Worm (Caenorhabditis elegans): ENCODE results near the gene slc-28.2.
A peak's percentile ranks its signal among the peaks of the same experiment; 100 is the strongest.

slc-28.2 gene

DNA sequence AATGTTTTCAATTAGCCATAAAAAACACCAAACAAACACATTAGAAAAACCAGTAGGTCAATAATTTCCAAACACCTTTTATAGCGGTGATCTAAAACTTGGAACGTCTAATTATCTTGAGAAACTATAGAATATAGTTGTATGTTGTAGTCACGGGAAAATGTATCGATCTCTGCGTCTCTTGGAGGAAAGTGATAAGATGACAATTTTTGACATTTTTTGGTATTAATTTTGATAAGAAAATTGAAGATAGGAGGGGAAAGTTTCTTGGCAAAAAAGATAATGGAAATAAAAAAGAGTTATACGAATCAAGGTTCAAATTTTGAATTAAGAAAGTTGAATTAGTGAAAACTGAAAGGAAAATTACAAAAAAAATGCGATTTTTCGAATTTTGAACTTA is 45.7 kb downstream of the slc-28.2 start:
- TF ChIP-seq atf-7 (tag; optimal IDR thresholded peaks at IDR 0.05) (peak; percentile 26), nhr-80 (tag; optimal IDR thresholded peaks at IDR 0.05) (peak; percentile 79), tbp1 (GFP tag; optimal IDR thresholded peaks at IDR 0.05) (peak; percentile 21), unc-62 (GFP tag; optimal IDR thresholded peaks at IDR 0.05) (peak; percentile 62), let-607 (tag; optimal IDR thresholded peaks at IDR 0.05) (no peak), pha-4 (tag; optimal IDR thresholded peaks at IDR 0.05) (peak; percentile 48), B0261.1 (tag; optimal IDR thresholded peaks at IDR 0.05) (no peak), F57A8.1 (GFP tag; optimal IDR thresholded peaks at IDR 0.05) (no peak), snpc-1.1 (tag; optimal IDR thresholded peaks at IDR 0.05; ENCODE audit: insufficient read depth) (no peak)

DNA sequence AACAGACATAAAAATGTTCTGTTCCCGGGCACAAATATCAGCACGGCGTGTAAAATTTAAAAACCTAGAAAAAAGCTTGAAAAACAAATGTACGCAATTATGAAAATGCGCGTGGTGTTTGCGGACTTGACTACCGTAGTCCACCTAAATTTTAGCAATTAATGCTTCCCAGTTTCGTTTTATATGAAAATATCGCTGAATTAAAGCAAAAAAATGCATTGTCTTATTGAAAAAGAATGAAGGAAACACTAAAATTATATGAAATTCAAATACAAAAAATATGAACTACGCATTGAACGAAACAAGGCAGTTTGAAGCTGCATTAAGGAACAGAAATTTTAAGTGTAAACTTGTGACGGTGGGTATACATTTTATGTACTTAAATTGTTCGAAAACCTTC is 46.2 kb downstream of the slc-28.2 start, which contains the start of gene ugt-64:
TSS of gene ugt-64 (minus strand) at position 101 of the 400 bp plus-strand sequence.
- peak; percentile 24 for TF ChIP-seq lsl-1 (GFP tag; optimal IDR thresholded peaks at IDR 0.05)

DNA sequence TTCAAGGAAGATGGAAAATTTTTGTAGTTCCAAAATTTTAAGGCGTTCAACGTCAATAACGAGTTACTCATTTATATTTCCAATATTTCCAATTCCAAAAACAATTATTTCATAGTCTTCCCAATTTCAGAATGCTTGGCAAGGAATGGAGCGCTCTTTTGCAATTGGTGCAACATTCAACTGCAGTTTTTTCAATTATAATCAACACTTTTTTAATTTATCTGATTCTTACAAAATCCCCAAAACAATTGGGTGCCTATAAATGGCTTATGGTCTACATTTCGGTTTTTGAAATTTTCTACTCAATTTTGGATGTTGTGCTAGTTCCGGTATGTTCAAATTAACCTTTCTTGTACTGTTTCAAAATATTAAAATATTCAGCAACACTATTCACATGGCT is 47.7 kb downstream of the slc-28.2 start, which contains the start of gene str-225:
TSS of gene str-225 (plus strand) at position 132 of the 400 bp plus-strand sequence.
- no peak for TF ChIP-seq egl-18 (GFP tag; IDR thresholded peaks at IDR 0.05)
- no peak for TF ChIP-seq ama-1 (optimal IDR thresholded peaks at IDR 0.05)
- no peak for TF ChIP-seq ama-1 (GFP tag; optimal IDR thresholded peaks at IDR 0.05)
- no peak for TF ChIP-seq somi-1 (GFP tag; optimal IDR thresholded peaks at IDR 0.05)
- TF ChIP-seq cebp-1 (GFP tag; IDR thresholded peaks at IDR 0.05): no peak
- TF ChIP-seq cebp-1 (tag; optimal IDR thresholded peaks at IDR 0.05): no peak
- TF ChIP-seq nhr-27 (tag; optimal IDR thresholded peaks at IDR 0.05): no peak
- TF ChIP-seq attf-3 (GFP tag; conservative IDR thresholded peaks at IDR 0.05): no peak

DNA sequence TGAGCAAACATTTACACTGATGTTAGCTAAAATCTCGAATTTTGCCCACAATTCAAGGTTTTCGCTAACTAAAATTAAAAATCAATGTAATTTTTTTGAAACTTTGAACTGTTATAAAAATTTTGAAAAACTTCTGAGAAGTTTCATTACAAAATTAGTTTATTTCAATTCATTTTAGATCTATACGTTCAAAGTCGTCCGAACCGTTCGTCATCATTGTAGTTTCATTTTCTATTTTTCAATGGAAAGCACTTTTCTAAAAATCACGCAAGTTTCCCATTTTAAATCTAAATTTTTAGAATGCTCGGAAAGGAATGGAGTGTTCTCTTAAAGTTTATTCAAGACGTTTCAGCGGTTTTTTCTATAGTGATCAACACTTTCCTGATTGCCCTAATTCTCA is 49.9 kb downstream of the slc-28.2 start, which contains the start of gene str-228:
TSS of gene str-228 (plus strand) at position 301 of the 400 bp plus-strand sequence.
- no peak for TF ChIP-seq F57C9.4 (tag; optimal IDR thresholded peaks at IDR 0.05)
- no peak for TF ChIP-seq xnd-1 (tag; optimal IDR thresholded peaks at IDR 0.05)
- TF ChIP-seq zfh-2 (GFP tag; conservative IDR thresholded peaks at IDR 0.05): no peak
- TF ChIP-seq egl-44 (GFP tag; IDR thresholded peaks at IDR 0.05): no peak
- no peak for TF ChIP-seq unc-130 (GFP tag; optimal IDR thresholded peaks at IDR 0.05)
- TF ChIP-seq Y95B8A.8 (GFP tag; IDR thresholded peaks at IDR 0.05): no peak
- no peak for TF ChIP-seq madf-8 (GFP tag; conservative IDR thresholded peaks at IDR 0.05)
- TF ChIP-seq B0035.1 (tag; optimal IDR thresholded peaks at IDR 0.05): no peak
- TF ChIP-seq bed-2 (GFP tag; IDR thresholded peaks at IDR 0.05): no peak
- TF ChIP-seq pbrm-1 (GFP tag; IDR thresholded peaks at IDR 0.05): no peak
- no peak for TF ChIP-seq mes-4 (tag; optimal IDR thresholded peaks at IDR 0.05)
- no peak for TF ChIP-seq hlh-12 (tag; optimal IDR thresholded peaks at IDR 0.05)

DNA sequence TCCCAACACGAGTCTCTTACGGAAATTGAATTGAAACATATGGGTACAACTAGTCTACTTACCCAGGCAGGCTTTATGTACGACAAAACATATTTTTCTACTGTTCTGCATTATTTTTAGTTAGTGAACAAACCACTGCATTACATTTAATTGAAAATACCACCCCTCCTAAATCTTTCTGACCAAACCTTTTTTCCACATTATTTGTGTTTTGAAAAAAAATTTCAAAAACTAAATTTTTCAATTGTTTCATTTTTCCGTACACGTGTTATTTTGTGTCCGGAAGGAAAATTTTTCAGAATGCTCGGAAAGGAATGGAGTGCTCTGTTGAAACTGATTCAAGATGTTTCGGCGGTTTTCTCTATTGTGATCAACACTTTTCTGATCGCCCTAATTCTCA is 52.4 kb downstream of the slc-28.2 start, which contains the start of gene str-226:
TSS of gene str-226 (plus strand) at position 301 of the 400 bp plus-strand sequence.
- no peak for TF ChIP-seq attf-6 (GFP tag; IDR thresholded peaks at IDR 0.05)
- TF ChIP-seq hmg-20 (GFP tag; IDR thresholded peaks at IDR 0.05): no peak
- TF ChIP-seq bed-1 (GFP tag; IDR thresholded peaks at IDR 0.05): no peak
- no peak for TF ChIP-seq nhr-80 (tag; optimal IDR thresholded peaks at IDR 0.05)
- TF ChIP-seq ceh-27 (GFP tag; optimal IDR thresholded peaks at IDR 0.05): no peak

All from whole organism, young adult.